Worm (Caenorhabditis elegans) whole organism, L1 larva: Measurements from ENCODE around the gene srg-69.

Source experiments
- ceh-82 ChIP-seq, 3 experiments: fragments of 150-350 bp in 1 of 3; sonication (generic microtip) in 2 of 3; optimal IDR thresholded peaks; 2 replicates each; lab custom pipeline; 2014 to 2017; ENCODE audit warnings: missing biosample characterization in 3 of 3, missing genetic modification characterization in 3 of 3
- elt-2 ChIP-seq: sonication (generic microtip); optimal IDR thresholded peaks from 2 replicates; lab custom pipeline; 2016; ENCODE audit warnings: missing genetic modification characterization, mild to moderate bottlenecking, inconsistent platforms, missing compliant biosample characterization, missing genetic modification reagents
- fkh-8 ChIP-seq: sonication (generic microtip); optimal IDR thresholded peaks from 2 replicates; lab custom pipeline; 2016; ENCODE audit warnings: mild to moderate bottlenecking, missing genetic modification characterization, missing compliant biosample characterization
- lin-39 ChIP-seq: fragments of 150-350 bp; optimal IDR thresholded peaks from 2 replicates; lab custom pipeline; 2014; ENCODE audit warnings: missing biosample characterization, missing genetic modification reagents, missing genetic modification characterization
- lsy-2 ChIP-seq, 2 experiments: fragments of 150-350 bp; optimal IDR thresholded peaks; 2 replicates each; lab custom pipeline; 2014; ENCODE audit warnings: missing biosample characterization in 2 of 2, missing genetic modification characterization in 2 of 2
- nhr-19 ChIP-seq: fragments of 200-800 bp; sonication (Bioruptor generic); conservative IDR thresholded peaks from 2 replicates; pipeline ENCODE4 v1.3.6; 2022; ENCODE audit warnings: missing genetic modification characterization, missing compliant biosample characterization
- nhr-237 ChIP-seq: fragments of 150-350 bp; optimal IDR thresholded peaks from 2 replicates; lab custom pipeline; 2014; ENCODE audit warnings: missing biosample characterization, missing genetic modification characterization
- nhr-47 ChIP-seq: sonication (generic microtip); optimal IDR thresholded peaks from 2 replicates; lab custom pipeline; 2016; ENCODE audit warnings: mild to moderate bottlenecking, missing genetic modification characterization, moderate library complexity, missing compliant biosample characterization
- pqm-1 ChIP-seq: sonication (generic microtip); optimal IDR thresholded peaks from 3 replicates; lab custom pipeline; 2017; ENCODE audit warnings: missing biosample characterization, missing genetic modification characterization
- snpc-4 ChIP-seq: fragments of 150-350 bp; optimal IDR thresholded peaks from 2 replicates; lab custom pipeline; 2014; ENCODE audit warnings: missing biosample characterization, missing genetic modification characterization
- sptf-1 ChIP-seq: fragments of 150-350 bp; optimal IDR thresholded peaks from 2 replicates; lab custom pipeline; 2014; ENCODE audit warnings: missing biosample characterization, missing genetic modification characterization
- unc-62 ChIP-seq: fragments of 150-350 bp; optimal IDR thresholded peaks from 2 replicates; lab custom pipeline; 2014; ENCODE audit warnings: missing biosample characterization, missing genetic modification reagents, missing genetic modification characterization
- zag-1 ChIP-seq: fragments of 150-350 bp; optimal IDR thresholded peaks from 2 replicates; lab custom pipeline; 2014; ENCODE audit warnings: missing biosample characterization, missing genetic modification characterization

DNA sequence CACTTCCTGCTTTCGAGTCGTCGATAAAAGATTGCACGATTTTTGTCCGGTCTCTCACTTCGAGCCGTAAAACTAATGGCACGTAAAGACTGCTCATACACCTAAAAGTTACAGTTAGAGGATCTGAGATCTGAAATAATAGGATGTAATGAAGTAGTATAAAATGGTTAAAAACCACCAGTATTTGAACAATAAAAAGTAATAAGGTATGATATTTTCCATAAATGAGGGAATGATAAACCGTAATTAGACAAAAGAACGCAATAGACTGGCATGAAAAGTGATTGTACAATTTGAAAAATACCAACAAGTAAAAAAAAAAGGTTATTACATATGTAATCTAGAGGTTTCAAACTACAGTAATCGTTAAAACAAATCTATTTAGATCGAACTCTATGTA is 37.6 kb downstream of the srg-69 start, which contains the start of gene brap-2:
- TF ChIP-seq elt-2 = no peak
- TF ChIP-seq zag-1 (tag; lab: Kevin White, UChicago) = no peak
- no peak for TF ChIP-seq nhr-47 (tag; lab: Kevin White, UChicago)
- no peak for TF ChIP-seq sptf-1 (tag; lab: Kevin White, UChicago)
- no peak for TF ChIP-seq snpc-4 (tag; lab: Kevin White, UChicago)
- TF ChIP-seq lsy-2 (tag; optimal IDR thresholded peaks at IDR 0.05; lab: Kevin White, UChicago) = no peak
- TF ChIP-seq nhr-237 (tag; lab: Kevin White, UChicago) = no peak
- no peak for TF ChIP-seq lin-39 (tag; lab: Kevin White, UChicago)
- TF ChIP-seq pqm-1 = no peak
- no peak for TF ChIP-seq ceh-82 (tag; optimal IDR thresholded peaks at IDR 0.05; lab: Kevin White, UChicago)
- no peak for TF ChIP-seq nhr-19 (GFP tag; lab: Robert Waterston, UW)
- TF ChIP-seq fkh-8 (tag; lab: Kevin White, UChicago) = no peak
- no peak for TF ChIP-seq unc-62 (GFP tag; lab: Kevin White, UChicago)
